Worm (Caenorhabditis elegans) whole organism, L4 larva: ENCODE results near the gene cki-1.

Source experiments
- F26F4.8 ChIP-seq: fragments of 200-800 bp; sonication (Bioruptor generic); conservative IDR thresholded peaks from 2 replicates; pipeline ENCODE4 v1.3.6; 2022; ENCODE audit warnings: missing genetic modification characterization, missing compliant biosample characterization
- F49E8.2 ChIP-seq: sonication (generic microtip); optimal IDR thresholded peaks from 2 replicates; lab custom pipeline; 2016; ENCODE audit warnings: missing compliant biosample characterization, mild to moderate bottlenecking, missing genetic modification characterization, borderline replicate concordance
- T20F7.1 ChIP-seq: fragments of 200-800 bp; sonication (Bioruptor generic); optimal IDR thresholded peaks from 2 replicates; lab custom pipeline; 2018; ENCODE audit warnings: mild to moderate bottlenecking, missing genetic modification characterization, missing compliant biosample characterization
- Y5F2A.4 ChIP-seq: fragments of 200-800 bp; sonication (Bioruptor generic); optimal IDR thresholded peaks from 2 replicates; lab custom pipeline; 2018; ENCODE audit warnings: mild to moderate bottlenecking, missing genetic modification characterization, missing compliant biosample characterization
- ZK337.2 ChIP-seq: fragments of 200-800 bp; sonication (Bioruptor generic); IDR thresholded peaks from 2 replicates; pipeline ENCODE4 v1.3.6; 2022; ENCODE audit warnings: missing genetic modification reagents, missing genetic modification characterization, missing compliant biosample characterization
- aha-1 ChIP-seq: fragments of 150-350 bp; peaks from one replicate; lab custom pipeline; 2014; ENCODE audit warnings: missing biosample characterization, missing genetic modification characterization
- arid-1 ChIP-seq: fragments of 200-800 bp; sonication (Bioruptor generic); conservative IDR thresholded peaks from 2 replicates; pipeline ENCODE4 v1.3.6; 2022; ENCODE audit warnings: missing genetic modification reagents, missing genetic modification characterization, missing compliant biosample characterization
- attf-4 ChIP-seq: sonication (generic microtip); optimal IDR thresholded peaks from 3 replicates; lab custom pipeline; 2017; ENCODE audit warnings: missing biosample characterization, missing genetic modification characterization
- ceh-44 ChIP-seq: fragments of 200-800 bp; sonication (Bioruptor generic); IDR thresholded peaks from 2 replicates; pipeline ENCODE4 v1.3.6; 2022; ENCODE audit warnings: missing genetic modification reagents, missing genetic modification characterization, missing compliant biosample characterization
- ceh-62 ChIP-seq: sonication (generic microtip); optimal IDR thresholded peaks from 2 replicates; lab custom pipeline; 2017; ENCODE audit warnings: missing biosample characterization, missing genetic modification characterization
- ceh-82 ChIP-seq: sonication (generic microtip); optimal IDR thresholded peaks from 2 replicates; lab custom pipeline; 2017; ENCODE audit warnings: missing biosample characterization, missing genetic modification characterization
- cey-2 ChIP-seq: sonication (generic microtip); optimal IDR thresholded peaks from 3 replicates; lab custom pipeline; 2017; ENCODE audit warnings: missing genetic modification characterization, mild to moderate bottlenecking, missing compliant biosample characterization, antibody characterized with exemption, borderline replicate concordance; ENCODE audit not compliant: insufficient read depth
- ctbp-1 ChIP-seq: fragments of 200-800 bp; sonication (Bioruptor generic); IDR thresholded peaks from 2 replicates; pipeline ENCODE4 v1.3.6; 2022; ENCODE audit warnings: missing genetic modification reagents, missing genetic modification characterization, missing compliant biosample characterization
- daf-19 ChIP-seq: fragments of 200-800 bp; sonication (Bioruptor generic); conservative IDR thresholded peaks from 2 replicates; pipeline ENCODE4 v1.3.6; 2022; ENCODE audit warnings: missing genetic modification characterization, missing compliant biosample characterization
- dmd-6 ChIP-seq: fragments of 200-800 bp; sonication (Bioruptor generic); IDR thresholded peaks from 2 replicates; pipeline ENCODE4 v1.3.6; 2022; ENCODE audit warnings: missing genetic modification reagents, missing genetic modification characterization, missing compliant biosample characterization
- dmd-8 ChIP-seq: fragments of 200-800 bp; sonication (Bioruptor generic); IDR thresholded peaks from 2 replicates; pipeline ENCODE4 v1.3.6; 2022; ENCODE audit warnings: missing genetic modification characterization, missing compliant biosample characterization
- dpl-1 ChIP-seq: fragments of 150-350 bp; optimal IDR thresholded peaks from 2 replicates; lab custom pipeline; 2014; ENCODE audit warnings: missing biosample characterization, missing genetic modification reagents, missing genetic modification characterization
- egl-27 ChIP-seq: sonication (generic microtip); optimal IDR thresholded peaks from 3 replicates; lab custom pipeline; 2017; ENCODE audit warnings: missing biosample characterization, missing genetic modification reagents, missing genetic modification characterization
- fos-1 ChIP-seq: fragments of 150-350 bp; optimal IDR thresholded peaks from 2 replicates; lab custom pipeline; 2014; ENCODE audit warnings: missing biosample characterization, missing genetic modification characterization
- hif-1 ChIP-seq, 2 experiments: sonication (generic microtip); optimal IDR thresholded peaks; 2 replicates each; lab custom pipeline; 2016 to 2017; ENCODE audit warnings: missing compliant biosample characterization in 2 of 2, missing genetic modification characterization in 2 of 2, missing genetic modification reagents in 2 of 2, missing genotype in 2 of 2, mild to moderate bottlenecking in 1 of 2
- hlh-30 ChIP-seq: sonication (generic microtip); optimal IDR thresholded peaks from 2 replicates; lab custom pipeline; 2017; ENCODE audit warnings: antibody characterized with exemption, mild to moderate bottlenecking, missing genetic modification characterization, missing compliant biosample characterization; ENCODE audit not compliant: insufficient read depth
- hmg-1.1 ChIP-seq: fragments of 200-800 bp; sonication (Bioruptor generic); IDR thresholded peaks from 2 replicates; pipeline ENCODE4 v1.3.6; 2022; ENCODE audit warnings: missing genetic modification reagents, missing genetic modification characterization, missing compliant biosample characterization
- lim-7 ChIP-seq: fragments of 200-800 bp; sonication (Bioruptor generic); IDR thresholded peaks from 2 replicates; pipeline ENCODE4 v1.3.6; 2022; ENCODE audit warnings: missing genetic modification characterization, missing compliant biosample characterization
- lin-39 ChIP-seq: fragments of 150-350 bp; optimal IDR thresholded peaks from 2 replicates; lab custom pipeline; 2014; ENCODE audit warnings: missing biosample characterization, missing genetic modification reagents, missing genetic modification characterization
- lsy-2 ChIP-seq, 2 experiments: fragments of 150-350 bp in 1 of 2; sonication (generic microtip) in 1 of 2; optimal IDR thresholded peaks; 2 replicates each; lab custom pipeline; 2014 to 2017; ENCODE audit warnings: missing biosample characterization in 2 of 2, missing genetic modification characterization in 2 of 2
- mdl-1 ChIP-seq, 2 experiments: fragments of 150-350 bp in 1 of 2; sonication (generic microtip) in 1 of 2; optimal IDR thresholded peaks; 2 replicates each; lab custom pipeline; 2014 to 2017; ENCODE audit warnings: missing biosample characterization in 2 of 2, missing genetic modification characterization in 2 of 2
- mep-1 ChIP-seq: fragments of 150-350 bp; sonication (generic microtip); optimal IDR thresholded peaks from 3 replicates; lab custom pipeline; 2014; ENCODE audit warnings: missing biosample characterization, missing genetic modification characterization
- mes-2 ChIP-seq: sonication (generic microtip); optimal IDR thresholded peaks from 2 replicates; lab custom pipeline; 2016; ENCODE audit warnings: missing genotype, mild to moderate bottlenecking, missing genetic modification characterization, missing compliant biosample characterization; ENCODE audit not compliant: poor library complexity, severe bottlenecking
- mxl-2 ChIP-seq: fragments of 200-800 bp; sonication (Bioruptor generic); conservative IDR thresholded peaks from 2 replicates; pipeline ENCODE4 v1.3.6; 2022; ENCODE audit warnings: missing genetic modification reagents, missing genetic modification characterization, missing compliant biosample characterization
- nhr-10 ChIP-seq: fragments of 150-350 bp; optimal IDR thresholded peaks from 2 replicates; lab custom pipeline; 2014; ENCODE audit warnings: missing biosample characterization, missing genetic modification characterization
- nhr-102 ChIP-seq: sonication (generic microtip); optimal IDR thresholded peaks from 2 replicates; lab custom pipeline; 2016; ENCODE audit warnings: mild to moderate bottlenecking, missing genetic modification characterization, moderate library complexity, missing compliant biosample characterization
- nhr-111 ChIP-seq: fragments of 200-800 bp; sonication (Bioruptor generic); optimal IDR thresholded peaks from 2 replicates; lab custom pipeline; 2018; ENCODE audit warnings: mild to moderate bottlenecking, missing genetic modification characterization, missing compliant biosample characterization
- nhr-237 ChIP-seq: sonication (generic microtip); optimal IDR thresholded peaks from 2 replicates; lab custom pipeline; 2017; ENCODE audit warnings: missing biosample characterization, missing genetic modification characterization
- nhr-28 ChIP-seq: fragments of 150-350 bp; optimal IDR thresholded peaks from 2 replicates; lab custom pipeline; 2014; ENCODE audit warnings: missing biosample characterization, missing genetic modification characterization
- nhr-42 ChIP-seq: fragments of 200-800 bp; sonication (Bioruptor generic); IDR thresholded peaks from 2 replicates; pipeline ENCODE4 v1.3.6; 2022; ENCODE audit warnings: missing genetic modification characterization, missing compliant biosample characterization
- nhr-48 ChIP-seq: sonication (generic microtip); optimal IDR thresholded peaks from 2 replicates; lab custom pipeline; 2016; ENCODE audit warnings: mild to moderate bottlenecking, missing genetic modification characterization, missing compliant biosample characterization
- nhr-6 ChIP-seq: fragments of 150-350 bp; optimal IDR thresholded peaks from 2 replicates; lab custom pipeline; 2014; ENCODE audit warnings: missing biosample characterization, missing genetic modification characterization
- nhr-77 ChIP-seq: fragments of 150-350 bp; optimal IDR thresholded peaks from 2 replicates; lab custom pipeline; 2014; ENCODE audit warnings: missing biosample characterization, missing genetic modification characterization
- rbr-2 ChIP-seq: sonication (generic microtip); optimal IDR thresholded peaks from 2 replicates; lab custom pipeline; 2016; ENCODE audit warnings: missing genotype, missing genetic modification characterization, missing compliant biosample characterization
- saeg-2 ChIP-seq: fragments of 200-800 bp; sonication (Bioruptor generic); IDR thresholded peaks from 2 replicates; pipeline ENCODE4 v1.3.6; 2022; ENCODE audit warnings: missing genetic modification reagents, missing genetic modification characterization, missing compliant biosample characterization
- skn-1 ChIP-seq: fragments of 150-350 bp; optimal IDR thresholded peaks from 2 replicates; lab custom pipeline; 2014; ENCODE audit warnings: missing biosample characterization, missing genetic modification characterization
- spr-1 ChIP-seq: sonication (generic microtip); optimal IDR thresholded peaks from 2 replicates; lab custom pipeline; 2016; ENCODE audit warnings: mild to moderate bottlenecking, missing genetic modification characterization, missing compliant biosample characterization
- zag-1 ChIP-seq: fragments of 150-350 bp; optimal IDR thresholded peaks from 2 replicates; lab custom pipeline; 2014; ENCODE audit warnings: missing biosample characterization, missing genetic modification characterization

The cki-1 gene

ce11 chrII:7851480-7851879, 40.4 kb downstream of the cki-1 start (continued):
- TF ChIP-seq nhr-102 (no peak), fos-1 (tag; lab: Kevin White, UChicago) (no peak), arid-1 (no peak), attf-4 (tag; lab: Kevin White, UChicago) (no peak), nhr-77 (tag; lab: Kevin White, UChicago) (no peak), cey-2 (no peak), hmg-1.1 (GFP tag; lab: Robert Waterston, UW) (0 out of 2 replicates have a peak, but pooled peaks have one; percentile 37), mes-2 (tag; lab: Kevin White, UChicago) (no peak), nhr-42 (no peak), hif-1 (tag; optimal IDR thresholded peaks at IDR 0.05; lab: Kevin White, UChicago) (no peak), nhr-237 (tag; lab: Kevin White, UChicago) (no peak), nhr-10 (no peak), ceh-82 (tag; lab: Kevin White, UChicago) (no peak), ceh-44 (GFP tag; lab: Robert Waterston, UW) (no peak), hlh-30 (tag; lab: Kevin White, UChicago) (peak; percentile 9), nhr-28 (tag; lab: Kevin White, UChicago) (peak; percentile 58), egl-27 (tag; lab: Kevin White, UChicago) (no peak), mxl-2 (GFP tag; lab: Robert Waterston, UW) (no peak), lsy-2 (tag; optimal IDR thresholded peaks at IDR 0.05; lab: Kevin White, UChicago) (no peak), ZK337.2 (GFP tag; lab: Robert Waterston, UW) (no peak), lim-7 (GFP tag; lab: Robert Waterston, UW) (no peak), mdl-1 (tag; optimal IDR thresholded peaks at IDR 0.05; lab: Kevin White, UChicago) (no peak)

DNA sequence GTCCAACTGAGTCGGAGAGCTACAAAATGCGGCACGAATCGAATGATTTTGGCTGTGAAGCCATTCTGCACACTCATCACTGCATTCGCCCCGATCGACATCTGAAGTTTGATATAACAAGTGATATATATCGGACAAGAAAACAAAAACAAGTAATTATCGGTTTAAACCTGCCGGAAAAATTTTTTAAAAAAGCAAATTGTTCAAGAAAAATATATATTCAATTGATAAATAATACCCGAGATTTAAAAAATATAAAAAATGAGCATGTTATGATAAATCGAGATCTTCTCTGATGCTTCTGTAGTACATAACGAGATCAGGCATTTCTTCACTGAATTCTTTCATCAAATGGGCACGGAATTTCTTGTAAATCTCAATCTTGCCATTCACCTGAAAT, 42.6 kb downstream of the cki-1 start, which contains the start of gene T09A5.5:
T09A5.5 (minus strand) TSS at position 101 of the 400 bp plus-strand sequence.
- TF ChIP-seq lsy-2 (tag; optimal IDR thresholded peaks at IDR 0.05; lab: Kevin White, UChicago): no peak
- no peak for TF ChIP-seq nhr-102
- TF ChIP-seq hmg-1.1 (GFP tag; lab: Robert Waterston, UW): no peak
- no peak for TF ChIP-seq lin-39 (tag; lab: Kevin White, UChicago)
- no peak for TF ChIP-seq F26F4.8 (GFP tag; lab: Robert Waterston, UW)
- no peak for TF ChIP-seq saeg-2 (GFP tag; lab: Robert Waterston, UW)
- no peak for TF ChIP-seq nhr-48 (tag; lab: Kevin White, UChicago)
- no peak for TF ChIP-seq nhr-10
- no peak for TF ChIP-seq dmd-8
- no peak for TF ChIP-seq spr-1 (tag; lab: Kevin White, UChicago)
- no peak for TF ChIP-seq daf-19 (GFP tag; lab: Robert Waterston, UW)

- TF ChIP-seq ceh-62 (tag; lab: Kevin White, UChicago) (no peak), dmd-6 (GFP tag; lab: Robert Waterston, UW) (no peak), arid-1 (no peak)
- TF ChIP-seq, all 104 proteins: peak for 0
Measured at ce11 chrII:7854942-7855341, 43.9 kb downstream of the cki-1 start, which contains the start of gene mdt-10. Gene mdt-10 (minus strand): TSS chrII:7855042.

DNA sequence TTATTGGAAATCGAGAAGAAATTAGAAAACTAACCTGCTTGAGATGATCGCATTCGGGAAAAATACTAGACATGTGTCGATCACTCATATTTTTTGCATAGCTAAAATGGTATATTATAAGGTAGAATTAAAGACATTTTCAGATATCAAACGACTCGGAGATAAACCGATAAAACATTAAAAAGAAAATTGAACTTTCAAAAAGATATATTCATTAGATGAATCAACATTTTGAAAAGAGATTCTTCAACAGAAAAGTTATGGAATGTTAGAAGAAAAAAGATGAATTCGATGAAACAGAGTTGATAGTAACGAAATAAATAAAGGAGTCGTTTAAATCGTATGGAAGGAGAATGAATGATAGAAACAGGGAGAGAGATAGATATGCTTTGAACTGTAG, 44.6 kb downstream of the cki-1 start, which contains the start of gene mdmh-35:
mdmh-35 (minus strand) TSS at position 101 of the 400 bp plus-strand sequence.
- TF ChIP-seq nhr-6 (tag; lab: Kevin White, UChicago) (no peak), aha-1 (tag; lab: Kevin White, UChicago) (peak; percentile 26)
- TF ChIP-seq, all 104 proteins: peak for 1

DNA sequence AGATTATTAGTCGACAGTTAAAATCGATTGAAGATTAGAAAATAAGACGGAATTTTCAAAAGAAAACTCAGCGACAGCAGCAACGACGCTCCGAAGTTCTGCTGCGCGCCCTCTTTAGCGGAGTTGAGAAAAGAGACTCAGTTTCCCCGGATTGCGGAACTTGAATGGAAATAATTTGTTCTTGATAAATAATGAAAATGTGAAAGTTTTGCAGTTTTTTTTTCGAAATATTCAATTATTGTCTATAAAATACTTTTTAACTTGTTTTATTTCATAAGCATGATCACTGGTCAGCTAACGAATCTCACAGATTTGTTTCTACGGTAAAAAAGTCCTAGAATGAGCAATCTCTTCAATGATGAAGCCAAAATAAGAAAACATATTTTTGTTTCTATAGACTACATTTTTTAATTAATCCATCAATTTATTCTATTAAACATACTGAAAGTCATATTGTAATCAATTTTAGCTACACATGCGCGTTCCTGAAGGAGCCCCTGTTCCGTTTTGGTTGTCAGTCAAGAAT, 46.5 kb downstream of the cki-1 start, which contains the start of the genes cec-3 and T09A5.15:
cec-3 (minus strand) TSS at position 116 of the 526 bp plus-strand sequence.
T09A5.15 (plus strand) TSS at position 476 of the 526 bp plus-strand sequence.
- TF ChIP-seq cey-2: no peak
- TF ChIP-seq skn-1 (tag; lab: Kevin White, UChicago): no peak
- TF ChIP-seq hlh-30 (tag; lab: Kevin White, UChicago): peak; percentile 4
- no peak for TF ChIP-seq zag-1
- TF ChIP-seq T20F7.1 (GFP tag; lab: Kevin White, UChicago): peak; percentile 98
- TF ChIP-seq rbr-2 (tag; lab: Kevin White, UChicago): peak; percentile 28
- TF ChIP-seq F49E8.2: no peak
- TF ChIP-seq nhr-111 (GFP tag; lab: Kevin White, UChicago): no peak
- no peak for TF ChIP-seq dmd-6 (GFP tag; lab: Robert Waterston, UW)
- TF ChIP-seq mep-1: peak; percentile 33
- no peak for TF ChIP-seq ceh-82 (tag; lab: Kevin White, UChicago)
- peak; percentile 26 for TF ChIP-seq nhr-28 (tag; lab: Kevin White, UChicago)
- TF ChIP-seq saeg-2 (GFP tag; lab: Robert Waterston, UW): no peak
- TF ChIP-seq dpl-1: peak; percentile 52
- no peak for TF ChIP-seq Y5F2A.4 (GFP tag; lab: Kevin White, UChicago)
- TF ChIP-seq ctbp-1 (GFP tag; lab: Robert Waterston, UW): no peak
- TF ChIP-seq mes-2 (tag; lab: Kevin White, UChicago): peak; percentile 62
